Worm (Caenorhabditis elegans): Measurements from ENCODE around the gene fbxa-45.

- TF ChIP-seq nhr-28 (tag; optimal IDR thresholded peaks at IDR 0.05) (no peak), skn-1 (tag; optimal IDR thresholded peaks at IDR 0.05) (no peak), ztf-4 (tag; optimal IDR thresholded peaks at IDR 0.05) (no peak)
Measured at ce11 chrV:16865404-16865803, 33.9 kb downstream of the fbxa-45 start, which contains the start of gene clec-28.

Measured in whole organism, L3 larva.